Worm (Caenorhabditis elegans) whole organism, L1 larva: ENCODE results near the gene acl-2.
A peak's percentile ranks its signal among the peaks of the same experiment; 100 is the strongest.

Source experiments
- C04F5.9 ChIP-seq: sonication (generic microtip); optimal IDR thresholded peaks from 2 replicates; lab custom pipeline; 2016; ENCODE audit warnings: missing genetic modification characterization, missing compliant biosample characterization
- aha-1 ChIP-seq: fragments of 150-350 bp; optimal IDR thresholded peaks from 2 replicates; lab custom pipeline; 2014; ENCODE audit warnings: missing biosample characterization, missing genetic modification characterization
- alr-1 ChIP-seq: fragments of 200-800 bp; sonication (Bioruptor generic); optimal IDR thresholded peaks from 2 replicates; lab custom pipeline; 2018; ENCODE audit warnings: borderline replicate concordance, mild to moderate bottlenecking, missing genetic modification characterization, missing compliant biosample characterization
- ama-1 ChIP-seq: fragments of 150-350 bp; optimal IDR thresholded peaks from 2 replicates; lab custom pipeline; 2014
- ceh-8 ChIP-seq: fragments of 200-800 bp; sonication (Bioruptor generic); optimal IDR thresholded peaks from 2 replicates; lab custom pipeline; 2018; ENCODE audit warnings: mild to moderate bottlenecking, missing genetic modification characterization, moderate library complexity, missing compliant biosample characterization
- ceh-82 ChIP-seq, 3 experiments: fragments of 150-350 bp in 1 of 3; sonication (generic microtip) in 2 of 3; optimal IDR thresholded peaks; 2 replicates each; lab custom pipeline; 2014 to 2017; ENCODE audit warnings: missing biosample characterization in 3 of 3, missing genetic modification characterization in 3 of 3
- ceh-88 ChIP-seq: fragments of 200-800 bp; sonication (Bioruptor generic); IDR thresholded peaks from 2 replicates; pipeline ENCODE4 v1.3.6; 2022; ENCODE audit warnings: missing genetic modification characterization, missing compliant biosample characterization
- ces-1 ChIP-seq: fragments of 150-350 bp; optimal IDR thresholded peaks from 2 replicates; lab custom pipeline; 2014; ENCODE audit warnings: missing biosample characterization, missing genetic modification reagents, missing genetic modification characterization
- dsc-1 ChIP-seq: sonication (generic microtip); optimal IDR thresholded peaks from 2 replicates; lab custom pipeline; 2016; ENCODE audit warnings: mild to moderate bottlenecking, missing genetic modification characterization, missing compliant biosample characterization
- egl-13 ChIP-seq: sonication (generic microtip); optimal IDR thresholded peaks from 2 replicates; lab custom pipeline; 2016; ENCODE audit warnings: missing genotype, missing genetic modification reagents, missing genetic modification characterization, missing compliant biosample characterization
- egl-27 ChIP-seq, 2 experiments: fragments of 150-350 bp in 1 of 2; sonication (generic microtip); optimal IDR thresholded peaks; 3 replicates each; lab custom pipeline; 2017 to 2018; ENCODE audit warnings: missing biosample characterization in 2 of 2, missing genetic modification characterization in 2 of 2, missing genetic modification reagents in 2 of 2
- elt-3 ChIP-seq, 6 experiments: fragments of 150-350 bp in 1 of 6; sonication (generic microtip); optimal IDR thresholded peaks; 2 replicates each; lab custom pipeline; 2017 to 2018; ENCODE audit warnings: missing biosample characterization in 6 of 6, missing genetic modification characterization in 6 of 6, inconsistent platforms in 1 of 6
- ets-5 ChIP-seq: fragments of 200-800 bp; sonication (Bioruptor generic); IDR thresholded peaks from 2 replicates; pipeline ENCODE4 v1.3.6; 2022; ENCODE audit warnings: missing genetic modification characterization, missing compliant biosample characterization
- fkh-4 ChIP-seq: sonication (generic microtip); optimal IDR thresholded peaks from 2 replicates; lab custom pipeline; 2016; ENCODE audit warnings: missing compliant biosample characterization, missing genetic modification characterization, borderline replicate concordance
- fkh-8 ChIP-seq: sonication (generic microtip); optimal IDR thresholded peaks from 2 replicates; lab custom pipeline; 2016; ENCODE audit warnings: mild to moderate bottlenecking, missing genetic modification characterization, missing compliant biosample characterization
- fos-1 ChIP-seq: fragments of 150-350 bp; optimal IDR thresholded peaks from 2 replicates; lab custom pipeline; 2014; ENCODE audit warnings: missing biosample characterization, missing genetic modification characterization
- grh-1 ChIP-seq: fragments of 200-800 bp; sonication (Bioruptor generic); IDR thresholded peaks from 2 replicates; pipeline ENCODE4 v1.3.6; 2022; ENCODE audit warnings: missing genetic modification reagents, missing genetic modification characterization, missing compliant biosample characterization
- hlh-4 ChIP-seq: sonication (generic microtip); optimal IDR thresholded peaks from 2 replicates; lab custom pipeline; 2016; ENCODE audit warnings: mild to moderate bottlenecking, missing genetic modification characterization, missing compliant biosample characterization
- hpl-2 ChIP-seq: fragments of 150-350 bp; optimal IDR thresholded peaks from 2 replicates; lab custom pipeline; 2014; ENCODE audit warnings: missing biosample characterization, missing genetic modification reagents, missing genetic modification characterization
- irx-1 ChIP-seq: sonication (generic microtip); optimal IDR thresholded peaks from 2 replicates; lab custom pipeline; 2016; ENCODE audit warnings: missing genetic modification characterization, missing compliant biosample characterization
- jun-1 ChIP-seq: fragments of 150-350 bp; optimal IDR thresholded peaks from 2 replicates; lab custom pipeline; 2014; ENCODE audit warnings: missing biosample characterization, missing genetic modification reagents, missing genetic modification characterization
- lin-14 ChIP-seq: fragments of 200-800 bp; sonication (Bioruptor generic); optimal IDR thresholded peaks from 2 replicates; lab custom pipeline; 2018; ENCODE audit warnings: mild to moderate bottlenecking, missing genetic modification characterization, moderate library complexity, missing compliant biosample characterization
- lin-39 ChIP-seq: fragments of 150-350 bp; optimal IDR thresholded peaks from 2 replicates; lab custom pipeline; 2014; ENCODE audit warnings: missing biosample characterization, missing genetic modification reagents, missing genetic modification characterization
- lir-3 ChIP-seq: sonication (generic microtip); optimal IDR thresholded peaks from 2 replicates; lab custom pipeline; 2016; ENCODE audit warnings: mild to moderate bottlenecking, missing genetic modification characterization, moderate library complexity, missing compliant biosample characterization; ENCODE audit not compliant: poor library complexity
- lsy-2 ChIP-seq, 2 experiments: fragments of 150-350 bp; optimal IDR thresholded peaks; 2 replicates each; lab custom pipeline; 2014; ENCODE audit warnings: missing biosample characterization in 2 of 2, missing genetic modification characterization in 2 of 2
- mab-9 ChIP-seq: fragments of 200-800 bp; sonication (Bioruptor generic); IDR thresholded peaks from 2 replicates; pipeline ENCODE4 v1.3.6; 2022; ENCODE audit warnings: missing genetic modification reagents, missing genetic modification characterization, missing compliant biosample characterization
- mef-2 ChIP-seq: fragments of 150-350 bp; optimal IDR thresholded peaks from 2 replicates; lab custom pipeline; 2014; ENCODE audit warnings: missing biosample characterization, missing genetic modification characterization
- nhr-11 ChIP-seq: fragments of 150-350 bp; optimal IDR thresholded peaks from 2 replicates; lab custom pipeline; 2014; ENCODE audit warnings: missing biosample characterization, missing genetic modification characterization
- nhr-20 ChIP-seq: sonication (generic microtip); optimal IDR thresholded peaks from 2 replicates; lab custom pipeline; 2016; ENCODE audit warnings: mild to moderate bottlenecking, missing genetic modification characterization, missing compliant biosample characterization
- nhr-237 ChIP-seq: fragments of 150-350 bp; optimal IDR thresholded peaks from 2 replicates; lab custom pipeline; 2014; ENCODE audit warnings: missing biosample characterization, missing genetic modification characterization
- nhr-28 ChIP-seq: fragments of 150-350 bp; optimal IDR thresholded peaks from 2 replicates; lab custom pipeline; 2014; ENCODE audit warnings: missing biosample characterization, missing genetic modification characterization
- nhr-47 ChIP-seq: sonication (generic microtip); optimal IDR thresholded peaks from 2 replicates; lab custom pipeline; 2016; ENCODE audit warnings: mild to moderate bottlenecking, missing genetic modification characterization, moderate library complexity, missing compliant biosample characterization
- nhr-71 ChIP-seq: sonication (generic microtip); optimal IDR thresholded peaks from 2 replicates; lab custom pipeline; 2016; ENCODE audit warnings: mild to moderate bottlenecking, missing genetic modification characterization, moderate library complexity, missing compliant biosample characterization
- nhr-76 ChIP-seq: sonication (generic microtip); optimal IDR thresholded peaks from 2 replicates; lab custom pipeline; 2017; ENCODE audit warnings: missing biosample characterization, missing genetic modification characterization
- nhr-84 ChIP-seq: sonication (generic microtip); optimal IDR thresholded peaks from 2 replicates; lab custom pipeline; 2017; ENCODE audit warnings: missing biosample characterization, missing genetic modification characterization
- nhr-85 ChIP-seq: sonication (generic microtip); peaks from one replicate; lab custom pipeline; 2016; ENCODE audit warnings: missing genetic modification characterization, inconsistent platforms, missing compliant biosample characterization
- pag-3 ChIP-seq: sonication (generic microtip); optimal IDR thresholded peaks from 2 replicates; lab custom pipeline; 2017; ENCODE audit warnings: missing genetic modification characterization, mild to moderate bottlenecking, missing compliant biosample characterization, antibody characterized with exemption, borderline replicate concordance; ENCODE audit not compliant: insufficient read depth
- pax-3 ChIP-seq: fragments of 200-800 bp; sonication (Bioruptor generic); optimal IDR thresholded peaks from 2 replicates; lab custom pipeline; 2018; ENCODE audit warnings: mild to moderate bottlenecking, missing genetic modification characterization, moderate library complexity, missing compliant biosample characterization
- pqm-1 ChIP-seq: sonication (generic microtip); optimal IDR thresholded peaks from 3 replicates; lab custom pipeline; 2017; ENCODE audit warnings: missing biosample characterization, missing genetic modification characterization
- rnt-1 ChIP-seq: sonication (generic microtip); optimal IDR thresholded peaks from 2 replicates; lab custom pipeline; 2016; ENCODE audit warnings: mild to moderate bottlenecking, missing genetic modification characterization, moderate library complexity, missing compliant biosample characterization
- skn-1 ChIP-seq: fragments of 150-350 bp; optimal IDR thresholded peaks from 2 replicates; lab custom pipeline; 2014; ENCODE audit warnings: missing biosample characterization, missing genetic modification characterization
- snpc-4 ChIP-seq: fragments of 150-350 bp; optimal IDR thresholded peaks from 2 replicates; lab custom pipeline; 2014; ENCODE audit warnings: missing biosample characterization, missing genetic modification characterization
- snu-23 ChIP-seq: sonication (generic microtip); optimal IDR thresholded peaks from 2 replicates; lab custom pipeline; 2016; ENCODE audit warnings: missing genetic modification characterization, missing compliant biosample characterization
- sup-37 ChIP-seq: fragments of 200-800 bp; sonication (Bioruptor generic); optimal IDR thresholded peaks from 2 replicates; lab custom pipeline; 2018; ENCODE audit warnings: mild to moderate bottlenecking, missing genetic modification characterization, missing compliant biosample characterization
- swsn-7 ChIP-seq: sonication (generic microtip); optimal IDR thresholded peaks from 2 replicates; lab custom pipeline; 2016; ENCODE audit warnings: missing genetic modification characterization, missing compliant biosample characterization
- tbx-2 ChIP-seq: sonication (generic microtip); optimal IDR thresholded peaks from 2 replicates; lab custom pipeline; 2016; ENCODE audit warnings: missing genetic modification characterization, missing compliant biosample characterization
- tlp-1 ChIP-seq: fragments of 150-350 bp; optimal IDR thresholded peaks from 2 replicates; lab custom pipeline; 2014; ENCODE audit warnings: missing biosample characterization, missing genetic modification characterization
- unc-30 ChIP-seq: sonication (generic microtip); optimal IDR thresholded peaks from 2 replicates; lab custom pipeline; 2017; ENCODE audit warnings: missing biosample characterization, missing genetic modification characterization
- unc-98 ChIP-seq: fragments of 200-800 bp; sonication (Bioruptor generic); IDR thresholded peaks from 2 replicates; pipeline ENCODE4 v1.3.6; 2022; ENCODE audit warnings: missing genetic modification characterization, missing compliant biosample characterization
- zip-4 ChIP-seq: fragments of 200-800 bp; sonication (Bioruptor generic); optimal IDR thresholded peaks from 2 replicates; lab custom pipeline; 2018; ENCODE audit warnings: mild to moderate bottlenecking, missing genetic modification characterization, moderate library complexity, missing compliant biosample characterization
- ztf-11 ChIP-seq, 2 experiments: sonication (generic microtip); optimal IDR thresholded peaks; 2 replicates each; lab custom pipeline; 2016 to 2017; ENCODE audit warnings: missing genetic modification characterization in 2 of 2, missing biosample characterization in 1 of 2, missing compliant biosample characterization in 1 of 2
- ztf-4 ChIP-seq: fragments of 150-350 bp; optimal IDR thresholded peaks from 2 replicates; lab custom pipeline; 2014; ENCODE audit warnings: missing biosample characterization, missing genetic modification characterization

The acl-2 gene

ce11 chrV:10003315-10003969 lies 27.4 kb downstream of the acl-2 start (continued):
- no peak for TF ChIP-seq alr-1 (tag; lab: Kevin White, UChicago)
- no peak for TF ChIP-seq pax-3 (tag; lab: Kevin White, UChicago)
- TF ChIP-seq C04F5.9 = no peak
- no peak for TF ChIP-seq irx-1 (tag; lab: Kevin White, UChicago)
- no peak for TF ChIP-seq nhr-76 (tag; lab: Kevin White, UChicago)
- no peak for TF ChIP-seq ztf-4
- no peak for TF ChIP-seq sup-37 (GFP tag; lab: Kevin White, UChicago)
- peak; percentile 41 for TF ChIP-seq tbx-2 (tag; lab: Kevin White, UChicago)
- no peak for TF ChIP-seq fos-1 (tag; lab: Kevin White, UChicago)
- no peak for TF ChIP-seq ces-1 (GFP tag; lab: Kevin White, UChicago)
- TF ChIP-seq snpc-4 (tag; lab: Kevin White, UChicago) = peak; percentile 33
- TF ChIP-seq lir-3 = peak; percentile 30
- peak in 1 of 3 experiments; percentile 62 for TF ChIP-seq ceh-82 (tag; optimal IDR thresholded peaks at IDR 0.05; lab: Kevin White, UChicago)
- no peak for TF ChIP-seq jun-1 (tag; lab: Kevin White, UChicago)
- peak; percentile 71 for TF ChIP-seq rnt-1
- TF ChIP-seq fkh-8 = peak; percentile 22
- TF ChIP-seq unc-98 (GFP tag; lab: Robert Waterston, UW) = no peak
- no peak for TF ChIP-seq unc-30 (tag; lab: Kevin White, UChicago)
- no peak for TF ChIP-seq hpl-2 (GFP tag; lab: Kevin White, UChicago)
- TF ChIP-seq nhr-20 (tag; lab: Kevin White, UChicago) = peak; percentile 60
- TF ChIP-seq mef-2 (tag; lab: Kevin White, UChicago) = no peak
- TF ChIP-seq ztf-11 (tag; optimal IDR thresholded peaks at IDR 0.05; lab: Kevin White, UChicago) = no peak
- TF ChIP-seq grh-1 (GFP tag; lab: Robert Waterston, UW) = no peak
- TF ChIP-seq ceh-88 (GFP tag; lab: Robert Waterston, UW) = no peak
- TF ChIP-seq egl-27 (tag; optimal IDR thresholded peaks at IDR 0.05; lab: Kevin White, UChicago) = no peak
- TF ChIP-seq lin-14 = peak; percentile 77
- TF ChIP-seq dsc-1 (tag; lab: Kevin White, UChicago) = peak; percentile 40
- peak; percentile 56 to 83 for TF ChIP-seq lsy-2 (tag; optimal IDR thresholded peaks at IDR 0.05; lab: Kevin White, UChicago)
- TF ChIP-seq zip-4 (GFP tag; lab: Kevin White, UChicago) = no peak
- TF ChIP-seq nhr-237 (tag; lab: Kevin White, UChicago) = no peak
- no peak for TF ChIP-seq tlp-1
- peak; percentile 47 for TF ChIP-seq swsn-7 (tag; lab: Kevin White, UChicago)
- no peak for TF ChIP-seq fkh-4 (tag; lab: Kevin White, UChicago)
- TF ChIP-seq nhr-84 = no peak
- no peak for TF ChIP-seq ets-5 (GFP tag; lab: Robert Waterston, UW)
- TF ChIP-seq nhr-47 = peak; percentile 40
- no peak for TF ChIP-seq hlh-4 (tag; lab: Kevin White, UChicago)
- peak in 1 of 6 experiments; percentile 11 for TF ChIP-seq elt-3 (tag; optimal IDR thresholded peaks at IDR 0.05; lab: Kevin White, UChicago)
- TF ChIP-seq egl-13 (tag; lab: Kevin White, UChicago) = no peak
- no peak for TF ChIP-seq ama-1 (lab: Kevin White, UChicago)
- TF ChIP-seq nhr-11 (tag; lab: Kevin White, UChicago) = no peak
- TF ChIP-seq mab-9 (GFP tag; lab: Robert Waterston, UW) = no peak
- no peak for TF ChIP-seq lin-39 (tag; lab: Kevin White, UChicago)
- TF ChIP-seq pag-3 (tag; lab: Kevin White, UChicago) = peak; percentile 15
- TF ChIP-seq ceh-8 (GFP tag; lab: Kevin White, UChicago) = no peak
- TF ChIP-seq pqm-1 (tag; lab: Kevin White, UChicago) = no peak
- TF ChIP-seq snu-23 = peak; percentile 70
- no peak for TF ChIP-seq nhr-28
- TF ChIP-seq nhr-71 = peak; percentile 73
- TF ChIP-seq skn-1 = peak; percentile 49
- TF ChIP-seq aha-1 = no peak
- TF ChIP-seq nhr-85 = peak; percentile 33
